Fruit fly (Drosophila melanogaster): ENCODE data around the gene CG31974.

The CG31974 gene

DNA sequence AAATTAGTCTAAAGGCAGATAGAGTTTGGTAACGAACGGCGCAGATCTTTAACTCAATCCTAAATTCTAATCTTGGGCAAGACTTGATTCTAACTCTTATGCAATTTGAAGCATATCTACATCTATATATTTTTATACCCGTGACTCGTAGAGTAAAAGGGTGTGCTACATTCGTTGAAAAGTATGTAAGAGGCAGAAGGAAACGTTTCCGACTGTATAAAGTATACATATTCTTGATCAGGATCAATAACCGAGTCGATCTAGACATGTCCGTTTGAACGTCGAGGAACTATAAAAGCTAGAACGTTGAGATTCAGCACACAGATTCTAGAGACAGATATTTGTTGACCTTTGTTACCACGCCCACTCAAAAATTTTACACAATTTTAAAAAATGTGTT lies 26.5 kb downstream of the CG31974 start, which contains the start of gene CG13694:
Gene CG13694 (minus strand): TSS at position 101 of the 400 bp plus-strand sequence.
- TF ChIP-seq CG8632 (GFP tag; optimal IDR thresholded peaks at IDR 0.05): no peak
- no peak for TF ChIP-seq cyc (GFP tag; optimal IDR thresholded peaks at IDR 0.05)
- TF ChIP-seq Smox (GFP tag; optimal IDR thresholded peaks at IDR 0.05): no peak
- TF ChIP-seq Sox14 (GFP tag; optimal IDR thresholded peaks at IDR 0.05): no peak
- no peak for TF ChIP-seq CG3032 (tag; optimal IDR thresholded peaks at IDR 0.05)
- TF ChIP-seq esn (GFP tag; optimal IDR thresholded peaks at IDR 0.05): no peak
- no peak for TF ChIP-seq svp (GFP tag)
- TF ChIP-seq CG31627 (GFP tag; optimal IDR thresholded peaks at IDR 0.05): no peak
- no peak for TF ChIP-seq CG8319 (GFP tag; optimal IDR thresholded peaks at IDR 0.05)
- no peak for TF ChIP-seq acj6 (GFP tag; optimal IDR thresholded peaks at IDR 0.05)
- no peak for TF ChIP-seq CG7368 (GFP tag; optimal IDR thresholded peaks at IDR 0.05)
- no peak for TF ChIP-seq CG11762 (GFP tag; optimal IDR thresholded peaks at IDR 0.05; ENCODE audit: insufficient read depth)
- no peak for TF ChIP-seq CG6163 (GFP tag; IDR thresholded peaks at IDR 0.05)
- TF ChIP-seq CG4318 (GFP tag; optimal IDR thresholded peaks at IDR 0.05): no peak
- TF ChIP-seq CG6276 (GFP tag; optimal IDR thresholded peaks at IDR 0.05): no peak
- no peak for TF ChIP-seq CG15336 (GFP tag; IDR thresholded peaks at IDR 0.05)
- no peak for TF ChIP-seq ss (GFP tag; optimal IDR thresholded peaks at IDR 0.05)

dm6 chr2L:114429-114828 lies 28.5 kb downstream of the CG31974 start, which contains the start of gene ND-15:
Gene ND-15, plus strand, starts transcription at chr2L:114726.
- TF ChIP-seq svp (GFP tag) (peak; percentile 21), Sox15 (GFP tag; optimal IDR thresholded peaks at IDR 0.05) (no peak)

- TF ChIP-seq Sox14 (GFP tag; optimal IDR thresholded peaks at IDR 0.05): no peak
- no peak for TF ChIP-seq CG4318 (GFP tag; optimal IDR thresholded peaks at IDR 0.05)
- no peak for TF ChIP-seq CG8319 (GFP tag; optimal IDR thresholded peaks at IDR 0.05)
- no peak for TF ChIP-seq CG11902 (GFP tag; optimal IDR thresholded peaks at IDR 0.05)
- no peak for TF ChIP-seq ss (GFP tag; optimal IDR thresholded peaks at IDR 0.05)
- TF ChIP-seq achi (GFP tag; optimal IDR thresholded peaks at IDR 0.05): no peak
- no peak for TF ChIP-seq fd85E (GFP tag; optimal IDR thresholded peaks at IDR 0.05)
- TF ChIP-seq CG6808 (GFP tag; optimal IDR thresholded peaks at IDR 0.05): no peak
- no peak for TF ChIP-seq CG32006 (GFP tag; optimal IDR thresholded peaks at IDR 0.05)
- TF ChIP-seq Ets96B (tag; optimal IDR thresholded peaks at IDR 0.05): no peak
Measured at dm6 chr2L:110046-110445, 32.8 kb downstream of the CG31974 start.

- no peak for TF ChIP-seq fd85E (GFP tag; optimal IDR thresholded peaks at IDR 0.05)
- no peak for TF ChIP-seq Smox (GFP tag; optimal IDR thresholded peaks at IDR 0.05)
- TF ChIP-seq Ets21C (GFP tag; optimal IDR thresholded peaks at IDR 0.05): no peak
- TF ChIP-seq CG1621 (tag; optimal IDR thresholded peaks at IDR 0.05): peak; percentile 85
- TF ChIP-seq CG6163 (GFP tag; IDR thresholded peaks at IDR 0.05): no peak
- TF ChIP-seq svp (GFP tag): peak; percentile 68
- TF ChIP-seq pdm3 (GFP tag; optimal IDR thresholded peaks at IDR 0.05): no peak
- TF ChIP-seq CG15336 (GFP tag; IDR thresholded peaks at IDR 0.05): 0 out of 2 replicates have a peak, but pooled peaks have one; percentile 36
- TF ChIP-seq eg (GFP tag; IDR thresholded peaks at IDR 0.05): no peak
- TF ChIP-seq fkh (GFP tag; optimal IDR thresholded peaks at IDR 0.05): peak; percentile 32
Measured at dm6 chr2L:109098-109799, 33.6 kb downstream of the CG31974 start.

DNA sequence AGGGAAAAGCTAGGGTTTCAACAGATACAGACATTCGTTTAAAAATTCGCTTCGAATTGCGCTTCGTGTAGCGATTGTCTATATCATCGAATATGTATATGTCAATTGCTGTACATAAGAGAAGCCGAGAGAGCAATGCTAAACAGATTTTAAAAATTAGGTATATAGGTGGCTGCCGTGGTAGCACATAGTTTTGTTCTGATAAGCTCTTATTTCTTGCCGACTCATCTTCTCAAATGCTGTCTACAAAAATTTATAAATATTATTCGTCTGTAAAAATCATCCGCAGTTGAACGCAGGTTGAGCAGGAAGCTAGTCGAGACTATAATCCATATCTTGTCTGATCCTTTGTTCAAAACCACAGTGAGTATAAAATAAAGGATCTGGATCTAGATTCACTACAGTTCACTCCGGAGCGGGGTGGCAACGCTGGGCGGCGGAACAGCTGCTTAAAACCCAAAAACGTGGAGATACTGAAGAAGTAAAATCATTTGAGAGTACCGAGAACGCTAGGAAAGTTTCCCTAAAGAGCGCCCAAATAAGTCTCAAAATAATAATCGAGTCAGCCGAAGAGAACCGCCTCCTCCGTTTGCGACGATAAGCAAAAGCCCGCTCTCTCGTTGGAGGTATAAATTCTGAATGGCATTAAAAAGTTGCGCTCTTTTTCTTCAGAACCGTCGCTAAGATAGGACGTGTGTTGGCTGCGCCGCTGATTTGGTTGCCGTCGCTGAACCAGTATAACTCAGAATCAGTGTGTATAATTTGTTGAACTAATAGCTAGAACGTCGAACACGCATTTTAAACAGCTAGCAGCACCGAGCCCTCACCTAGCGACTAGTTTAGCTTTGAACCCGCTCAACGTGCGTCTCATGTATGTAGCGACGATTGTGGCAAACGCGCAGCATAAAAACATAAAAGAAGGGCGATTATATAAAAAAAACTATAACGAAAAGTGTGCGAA lies 35.1 kb downstream of the CG31974 start:
- TF ChIP-seq esn (GFP tag; optimal IDR thresholded peaks at IDR 0.05): peak; percentile 6
- peak; percentile 71 for TF ChIP-seq CG6854 (GFP tag; optimal IDR thresholded peaks at IDR 0.05)
- peak; percentile 86 for TF ChIP-seq Sox14 (GFP tag; optimal IDR thresholded peaks at IDR 0.05)
- no peak for TF ChIP-seq dac (GFP tag; optimal IDR thresholded peaks at IDR 0.05)
- peak; percentile 47 for TF ChIP-seq Eip78C (GFP tag)
